Fruit fly (Drosophila melanogaster) whole organism, embryonic: ENCODE data around the gene CG17145.

Source experiments
- CG4707 ChIP-seq: fragments of 200-800 bp; sonication (Bioruptor generic); optimal IDR thresholded peaks from 2 replicates; lab custom pipeline; 2018; ENCODE audit warnings: missing biosample characterization, mild to moderate bottlenecking, missing genetic modification characterization, moderate library complexity
- scrt ChIP-seq: fragments of 200-800 bp; sonication (Bioruptor generic); optimal IDR thresholded peaks from 2 replicates; lab custom pipeline; 2018; ENCODE audit warnings: missing biosample characterization, mild to moderate bottlenecking, missing genetic modification characterization, moderate library complexity

dm6 chr3L:20241163-20241970, 19.8 kb downstream of the CG17145 start, which contains the start of the genes CG6951 and CG17233:
- TF ChIP-seq CG4707 (GFP tag; lab: Kevin White, UChicago): no peak
- TF ChIP-seq scrt (GFP tag; lab: Kevin White, UChicago): no peak
